Worm (Caenorhabditis elegans): ENCODE measurements around the gene C18E9.8.

DNA sequence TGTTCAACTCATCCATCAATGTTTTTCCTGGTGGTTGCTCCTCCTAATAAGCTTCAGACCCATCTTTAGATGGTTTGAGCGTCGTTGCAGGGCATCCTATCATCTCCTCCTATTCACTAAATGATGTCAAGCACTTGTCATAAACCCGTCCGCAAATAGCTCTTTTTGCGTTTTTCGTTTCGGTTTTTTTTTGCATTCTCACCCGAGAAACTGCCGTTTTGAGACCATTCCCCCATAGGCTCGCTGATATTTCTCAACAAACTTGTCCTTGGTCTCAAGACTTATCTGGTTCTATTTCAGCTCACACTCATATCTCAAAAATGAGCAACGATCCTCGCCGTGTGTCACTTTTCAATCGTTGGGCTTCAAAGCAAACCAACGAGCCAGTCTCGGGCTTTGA lies 27.4 kb downstream of the C18E9.8 start, which contains the start of gene cal-2:
- TF ChIP-seq fos-1 (tag; optimal IDR thresholded peaks at IDR 0.05) (no peak), elt-3 (tag; optimal IDR thresholded peaks at IDR 0.05) (no peak), ama-1 (optimal IDR thresholded peaks at IDR 0.05) (no peak), tbx-2 (tag; optimal IDR thresholded peaks at IDR 0.05) (no peak), nhr-77 (tag; optimal IDR thresholded peaks at IDR 0.05) (no peak), egl-27 (tag; optimal IDR thresholded peaks at IDR 0.05) (no peak), snpc-4 (tag; optimal IDR thresholded peaks at IDR 0.05) (no peak), ceh-82 (tag; optimal IDR thresholded peaks at IDR 0.05) (no peak), zag-1 (tag; optimal IDR thresholded peaks at IDR 0.05) (no peak), nhr-25 (tag; optimal IDR thresholded peaks at IDR 0.05) (no peak), mml-1 (tag; optimal IDR thresholded peaks at IDR 0.05) (no peak)
